Worm (Caenorhabditis elegans): Measurements from ENCODE around the gene pin-2.

Gene pin-2

ce11 chrIV:12780980-12781379, 12.7 kb upstream of the pin-2 start:
- TF ChIP-seq flt-1 (GFP tag; IDR thresholded peaks at IDR 0.05) (no peak), ztf-23 (GFP tag; IDR thresholded peaks at IDR 0.05) (no peak)

ce11 chrIV:12781804-12782449, 11.7 kb upstream of the pin-2 start:
- TF ChIP-seq cog-1 (tag; optimal IDR thresholded peaks at IDR 0.05) = no peak
- no peak for TF ChIP-seq med-1 (GFP tag; optimal IDR thresholded peaks at IDR 0.05; ENCODE audit: insufficient read depth)
- no peak for TF ChIP-seq ref-1 (GFP tag; conservative IDR thresholded peaks at IDR 0.05)
- 0 out of 2 replicates have a peak, but pooled peaks have one; percentile 21 for TF ChIP-seq flt-1 (GFP tag; IDR thresholded peaks at IDR 0.05)

ce11 chrIV:12783165-12783564, 10.5 kb upstream of the pin-2 start:
- no peak for TF ChIP-seq ztf-23 (GFP tag; IDR thresholded peaks at IDR 0.05)

- TF ChIP-seq cog-1 (tag; optimal IDR thresholded peaks at IDR 0.05) = no peak
- no peak for TF ChIP-seq ztf-29 (GFP tag; IDR thresholded peaks at IDR 0.05)
- no peak for TF ChIP-seq med-1 (GFP tag; optimal IDR thresholded peaks at IDR 0.05; ENCODE audit: insufficient read depth)
- TF ChIP-seq T22C8.4 (GFP tag; IDR thresholded peaks at IDR 0.05) = no peak
- TF ChIP-seq flt-1 (GFP tag; IDR thresholded peaks at IDR 0.05) = no peak
- TF ChIP-seq ref-1 (GFP tag; conservative IDR thresholded peaks at IDR 0.05) = no peak
- no peak for TF ChIP-seq ztf-23 (GFP tag; IDR thresholded peaks at IDR 0.05)
Measured at ce11 chrIV:12785988-12786387, 7.7 kb upstream of the pin-2 start.

- TF ChIP-seq ztf-23 (GFP tag; IDR thresholded peaks at IDR 0.05) (no peak), cog-1 (tag; optimal IDR thresholded peaks at IDR 0.05) (no peak), T22C8.4 (GFP tag; IDR thresholded peaks at IDR 0.05) (no peak), klf-2 (GFP tag; conservative IDR thresholded peaks at IDR 0.05) (no peak), flt-1 (GFP tag; IDR thresholded peaks at IDR 0.05) (no peak), ref-1 (GFP tag; conservative IDR thresholded peaks at IDR 0.05) (no peak), ztf-29 (GFP tag; IDR thresholded peaks at IDR 0.05) (no peak), tab-1 (GFP tag; IDR thresholded peaks at IDR 0.05) (no peak), med-1 (GFP tag; optimal IDR thresholded peaks at IDR 0.05; ENCODE audit: insufficient read depth) (no peak)
Measured at ce11 chrIV:12789088-12789487, 4.6 kb upstream of the pin-2 start, which contains the start of gene F07C6.3. Gene F07C6.3 (plus strand): TSS chrIV:12789235.

ce11 chrIV:12790871-12791270, 2.8 kb upstream of the pin-2 start, which contains the start of gene F07C6.2:
Gene F07C6.2 (plus strand): TSS chrIV:12791171.
- TF ChIP-seq ztf-23 (GFP tag; IDR thresholded peaks at IDR 0.05) (no peak), cog-1 (tag; optimal IDR thresholded peaks at IDR 0.05) (no peak), med-1 (GFP tag; optimal IDR thresholded peaks at IDR 0.05; ENCODE audit: insufficient read depth) (no peak), klf-2 (GFP tag; conservative IDR thresholded peaks at IDR 0.05) (no peak), T22C8.4 (GFP tag; IDR thresholded peaks at IDR 0.05) (no peak), tab-1 (GFP tag; IDR thresholded peaks at IDR 0.05) (no peak), ztf-29 (GFP tag; IDR thresholded peaks at IDR 0.05) (no peak), ref-1 (GFP tag; conservative IDR thresholded peaks at IDR 0.05) (no peak), flt-1 (GFP tag; IDR thresholded peaks at IDR 0.05) (no peak)

ce11 chrIV:12792494-12792893, 1.2 kb upstream of the pin-2 start, which contains the start of gene F07C6.6:
Gene F07C6.6 (plus strand): TSS chrIV:12792794.
- TF ChIP-seq tab-1 (GFP tag; IDR thresholded peaks at IDR 0.05) (no peak), ztf-29 (GFP tag; IDR thresholded peaks at IDR 0.05) (no peak), med-1 (GFP tag; optimal IDR thresholded peaks at IDR 0.05; ENCODE audit: insufficient read depth) (no peak)

ce11 chrIV:12795371-12795936, 1.8 kb downstream of the pin-2 start:
- no peak for TF ChIP-seq flt-1 (GFP tag; IDR thresholded peaks at IDR 0.05)
- TF ChIP-seq ztf-23 (GFP tag; IDR thresholded peaks at IDR 0.05) = no peak
- no peak for TF ChIP-seq med-1 (GFP tag; optimal IDR thresholded peaks at IDR 0.05; ENCODE audit: insufficient read depth)
- no peak for TF ChIP-seq tab-1 (GFP tag; IDR thresholded peaks at IDR 0.05)
- no peak for TF ChIP-seq T22C8.4 (GFP tag; IDR thresholded peaks at IDR 0.05)
- TF ChIP-seq ztf-29 (GFP tag; IDR thresholded peaks at IDR 0.05) = no peak
- no peak for TF ChIP-seq klf-2 (GFP tag; conservative IDR thresholded peaks at IDR 0.05)
- no peak for TF ChIP-seq ref-1 (GFP tag; conservative IDR thresholded peaks at IDR 0.05)
- TF ChIP-seq cog-1 (tag; optimal IDR thresholded peaks at IDR 0.05) = no peak

- TF ChIP-seq ref-1 (GFP tag; conservative IDR thresholded peaks at IDR 0.05) = no peak
- TF ChIP-seq T22C8.4 (GFP tag; IDR thresholded peaks at IDR 0.05) = no peak
- no peak for TF ChIP-seq ztf-29 (GFP tag; IDR thresholded peaks at IDR 0.05)
- TF ChIP-seq klf-2 (GFP tag; conservative IDR thresholded peaks at IDR 0.05) = no peak
- TF ChIP-seq cog-1 (tag; optimal IDR thresholded peaks at IDR 0.05) = no peak
- TF ChIP-seq ztf-23 (GFP tag; IDR thresholded peaks at IDR 0.05) = no peak
- no peak for TF ChIP-seq flt-1 (GFP tag; IDR thresholded peaks at IDR 0.05)
- TF ChIP-seq med-1 (GFP tag; optimal IDR thresholded peaks at IDR 0.05; ENCODE audit: insufficient read depth) = no peak
- TF ChIP-seq tab-1 (GFP tag; IDR thresholded peaks at IDR 0.05) = no peak
Measured at ce11 chrIV:12796811-12797210, 3.2 kb downstream of the pin-2 start.

- TF ChIP-seq flt-1 (GFP tag; IDR thresholded peaks at IDR 0.05) = no peak
- no peak for TF ChIP-seq cog-1 (tag; optimal IDR thresholded peaks at IDR 0.05)
- TF ChIP-seq med-1 (GFP tag; optimal IDR thresholded peaks at IDR 0.05; ENCODE audit: insufficient read depth) = no peak
- TF ChIP-seq klf-2 (GFP tag; conservative IDR thresholded peaks at IDR 0.05) = no peak
- no peak for TF ChIP-seq ref-1 (GFP tag; conservative IDR thresholded peaks at IDR 0.05)
- no peak for TF ChIP-seq T22C8.4 (GFP tag; IDR thresholded peaks at IDR 0.05)
- no peak for TF ChIP-seq ztf-23 (GFP tag; IDR thresholded peaks at IDR 0.05)
- TF ChIP-seq ztf-29 (GFP tag; IDR thresholded peaks at IDR 0.05) = no peak
- TF ChIP-seq tab-1 (GFP tag; IDR thresholded peaks at IDR 0.05) = no peak
Measured at ce11 chrIV:12805595-12805994, 11.9 kb downstream of the pin-2 start, which contains the start of gene F07C6.4. Gene F07C6.4 (plus strand): TSS chrIV:12805924.
